Fruit fly (Drosophila melanogaster) whole organism, embryonic: ENCODE results near the gene CG15429.
A peak's percentile ranks its signal among the peaks of the same experiment; 100 is the strongest.

Experiments used
- ATbp ChIP-seq: fragments of 200-800 bp; sonication (Bioruptor generic); optimal IDR thresholded peaks from 2 replicates; lab custom pipeline; 2017; ENCODE audit warnings: missing biosample characterization, mild to moderate bottlenecking, missing genetic modification characterization, missing genetic modification reagents
- CG10147 ChIP-seq: fragments of 200-800 bp; sonication (Bioruptor generic); optimal IDR thresholded peaks from 2 replicates; lab custom pipeline; 2019; ENCODE audit warnings: missing biosample characterization, mild to moderate bottlenecking, missing genetic modification characterization, moderate library complexity
- CG11504 ChIP-seq: fragments of 200-800 bp; sonication (Bioruptor generic); optimal IDR thresholded peaks from 3 replicates; lab custom pipeline; 2019; ENCODE audit warnings: missing biosample characterization, mild to moderate bottlenecking, missing genetic modification characterization, moderate library complexity
- CG12155 ChIP-seq: fragments of 200-800 bp; sonication (Bioruptor generic); optimal IDR thresholded peaks from 3 replicates; lab custom pipeline; 2016; ENCODE audit warnings: missing biosample characterization, missing genetic modification characterization
- CG12299 ChIP-seq: fragments of 200-800 bp; sonication (Bioruptor generic); optimal IDR thresholded peaks from 2 replicates; lab custom pipeline; 2018; ENCODE audit warnings: missing biosample characterization, mild to moderate bottlenecking, missing genetic modification characterization
- CG14441 ChIP-seq: fragments of 200-800 bp; sonication (Bioruptor generic); IDR thresholded peaks from 2 replicates; pipeline ENCODE4 v1.3.6; 2022; ENCODE audit warnings: missing biosample characterization, missing genetic modification characterization
- CG14860 ChIP-seq: fragments of 200-800 bp; sonication (Bioruptor generic); IDR thresholded peaks from 3 replicates; pipeline ENCODE4 v1.3.6; 2022; ENCODE audit warnings: missing biosample characterization, missing genetic modification characterization; ENCODE audit not compliant: partially characterized antibody
- CG14965 ChIP-seq: fragments of 200-800 bp; sonication (Bioruptor generic); optimal IDR thresholded peaks from 2 replicates; lab custom pipeline; 2016; ENCODE audit warnings: missing biosample characterization, missing genetic modification characterization, borderline replicate concordance
- CG15073 ChIP-seq: fragments of 200-800 bp; sonication (Bioruptor generic); optimal IDR thresholded peaks from 2 replicates; lab custom pipeline; 2016; ENCODE audit warnings: missing biosample characterization, missing genetic modification characterization
- CG15479 ChIP-seq: fragments of 200-800 bp; sonication (Bioruptor generic); optimal IDR thresholded peaks from 3 replicates; lab custom pipeline; 2019; ENCODE audit warnings: missing biosample characterization, mild to moderate bottlenecking, missing genetic modification characterization, moderate library complexity
- CG15601 ChIP-seq: fragments of 200-800 bp; sonication (Bioruptor generic); optimal IDR thresholded peaks from 3 replicates; lab custom pipeline; 2019; ENCODE audit warnings: missing biosample characterization, mild to moderate bottlenecking, missing genetic modification characterization, moderate library complexity
- CG16863 ChIP-seq: fragments of 200-800 bp; sonication (Bioruptor generic); optimal IDR thresholded peaks from 3 replicates; lab custom pipeline; 2016; ENCODE audit warnings: missing biosample characterization, missing genetic modification characterization
- CG17359 ChIP-seq: fragments of 200-800 bp; sonication (Bioruptor generic); optimal IDR thresholded peaks from 3 replicates; lab custom pipeline; 2018; ENCODE audit warnings: missing biosample characterization, mild to moderate bottlenecking, missing genetic modification characterization, moderate library complexity
- CG18619 ChIP-seq: fragments of 200-800 bp; sonication (Bioruptor generic); optimal IDR thresholded peaks from 3 replicates; lab custom pipeline; 2017; ENCODE audit warnings: missing biosample characterization, mild to moderate bottlenecking, missing genetic modification characterization
- CG30403 ChIP-seq: fragments of 200-800 bp; sonication (Bioruptor generic); optimal IDR thresholded peaks from 3 replicates; lab custom pipeline; 2016; ENCODE audit warnings: missing biosample characterization, missing genetic modification characterization
- CG34224 ChIP-seq: fragments of 200-800 bp; sonication (Bioruptor generic); IDR thresholded peaks from 3 replicates; pipeline ENCODE4 v1.3.6; 2022; ENCODE audit warnings: missing biosample characterization, missing genetic modification characterization; ENCODE audit not compliant: partially characterized antibody
- CG3995 ChIP-seq: fragments of 200-800 bp; sonication (Bioruptor generic); optimal IDR thresholded peaks from 3 replicates; lab custom pipeline; 2016; ENCODE audit warnings: missing biosample characterization, missing genetic modification characterization
- CG43689 ChIP-seq: fragments of 200-800 bp; sonication (Bioruptor generic); IDR thresholded peaks from 2 replicates; pipeline ENCODE4 v1.3.6; 2022; ENCODE audit warnings: missing biosample characterization, missing genetic modification characterization
- CG7786 ChIP-seq: fragments of 200-800 bp; sonication (Bioruptor generic); optimal IDR thresholded peaks from 2 replicates; lab custom pipeline; 2016; ENCODE audit warnings: missing biosample characterization, missing genetic modification characterization
- CG8478 ChIP-seq: fragments of >200 bp; optimal IDR thresholded peaks from 2 replicates; lab custom pipeline; 2018
- D ChIP-seq, 2 experiments: fragments of 200-800 bp in 1 of 2; fragments of >200 bp in 1 of 2; sonication (Bioruptor generic) in 1 of 2; optimal IDR thresholded peaks; 2 replicates in 1 of 2; 3 replicates in 1 of 2; lab custom pipeline; 2017; ENCODE audit warnings: mild to moderate bottlenecking in 1 of 2, missing biosample characterization in 1 of 2, missing genetic modification characterization in 1 of 2, missing genetic modification reagents in 1 of 2
- E2f2 ChIP-seq: fragments of 200-800 bp; sonication (Bioruptor generic); IDR thresholded peaks from 2 replicates; pipeline ENCODE4 v1.3.6; 2022; ENCODE audit warnings: missing biosample characterization, missing genetic modification characterization
- Elba2 ChIP-seq: fragments of 200-800 bp; sonication (Bioruptor generic); optimal IDR thresholded peaks from 3 replicates; lab custom pipeline; 2016; ENCODE audit warnings: missing biosample characterization, missing genetic modification characterization
- Ets97D ChIP-seq: fragments of 200-800 bp; sonication (Bioruptor generic); optimal IDR thresholded peaks from 3 replicates; lab custom pipeline; 2016; ENCODE audit warnings: missing biosample characterization, missing genetic modification characterization
- Hr78 ChIP-seq, 2 experiments: fragments of 200-800 bp in 1 of 2; fragments of >200 bp in 1 of 2; sonication (Bioruptor generic) in 1 of 2; optimal IDR thresholded peaks; 2 replicates each; lab custom pipeline; 2017 to 2019; ENCODE audit warnings: missing biosample characterization in 2 of 2, missing genetic modification characterization in 2 of 2, mild to moderate bottlenecking in 1 of 2, moderate library complexity in 1 of 2
- Jarid2 ChIP-seq: fragments of 200-800 bp; sonication (Bioruptor generic); optimal IDR thresholded peaks from 3 replicates; lab custom pipeline; 2017; ENCODE audit warnings: mild to moderate bottlenecking, missing biosample characterization, missing genetic modification reagents, missing genetic modification characterization
- Max ChIP-seq: fragments of 200-800 bp; sonication (Bioruptor generic); optimal IDR thresholded peaks from 2 replicates; lab custom pipeline; 2016; ENCODE audit warnings: missing biosample characterization, mild to moderate bottlenecking, missing genetic modification characterization
- Meics ChIP-seq: fragments of 200-800 bp; sonication (Bioruptor generic); optimal IDR thresholded peaks from 2 replicates; lab custom pipeline; 2017; ENCODE audit warnings: missing biosample characterization, mild to moderate bottlenecking, missing genetic modification characterization
- Mes4 ChIP-seq: fragments of 200-800 bp; sonication (Bioruptor generic); optimal IDR thresholded peaks from 2 replicates; lab custom pipeline; 2016; ENCODE audit warnings: missing biosample characterization, missing genetic modification characterization
- Pdp1 ChIP-seq, 2 experiments: fragments of 200-800 bp; sonication (Bioruptor generic); optimal IDR thresholded peaks; 3 replicates each; lab custom pipeline; 2016; ENCODE audit warnings: missing biosample characterization in 2 of 2, missing genetic modification characterization in 2 of 2, mild to moderate bottlenecking in 1 of 2, moderate library complexity in 1 of 2
- Poxn ChIP-seq: fragments of 200-800 bp; sonication (Bioruptor generic); IDR thresholded peaks from 2 replicates; pipeline ENCODE4 v1.3.6; 2022; ENCODE audit warnings: missing biosample characterization, missing genetic modification characterization
- TFAM ChIP-seq: fragments of 200-800 bp; sonication (Bioruptor generic); optimal IDR thresholded peaks from 2 replicates; lab custom pipeline; 2017; ENCODE audit warnings: missing biosample characterization, missing genetic modification characterization, inconsistent platforms
- Taf1 ChIP-seq: fragments of 200-800 bp; sonication (Bioruptor generic); IDR thresholded peaks from 2 replicates; pipeline ENCODE4 v1.3.6; 2022; ENCODE audit warnings: missing biosample characterization, missing genetic modification characterization
- cad ChIP-seq: fragments of >200 bp; optimal IDR thresholded peaks from 2 replicates; lab custom pipeline; 2017; ENCODE audit warnings: missing biosample characterization, missing genetic modification characterization
- chif ChIP-seq, 2 experiments: fragments of 200-800 bp; sonication (Bioruptor generic); optimal IDR thresholded peaks; 3 replicates each; lab custom pipeline; 2016; ENCODE audit warnings: missing biosample characterization in 2 of 2, missing genetic modification characterization in 2 of 2
- crol ChIP-seq: fragments of 200-800 bp; sonication (Bioruptor generic); IDR thresholded peaks from 2 replicates; pipeline ENCODE4 v1.3.6; 2022; ENCODE audit warnings: missing biosample characterization, missing genetic modification characterization
- danr ChIP-seq: fragments of 200-800 bp; sonication (Bioruptor generic); IDR thresholded peaks from 2 replicates; pipeline ENCODE4 v1.3.6; 2022; ENCODE audit warnings: missing biosample characterization, missing genetic modification characterization
- gem ChIP-seq: fragments of 200-800 bp; sonication (Bioruptor generic); optimal IDR thresholded peaks from 2 replicates; lab custom pipeline; 2019; ENCODE audit warnings: missing biosample characterization, mild to moderate bottlenecking, missing genetic modification characterization, moderate library complexity
- inv ChIP-seq: fragments of 200-800 bp; sonication (Bioruptor generic); IDR thresholded peaks from 2 replicates; pipeline ENCODE4 v1.3.6; 2022; ENCODE audit warnings: missing biosample characterization, missing genetic modification characterization; ENCODE audit not compliant: partially characterized antibody
- maf-S ChIP-seq: fragments of 200-800 bp; sonication (Bioruptor generic); optimal IDR thresholded peaks from 2 replicates; lab custom pipeline; 2016; ENCODE audit warnings: missing biosample characterization, missing genetic modification characterization
- mam ChIP-seq: fragments of 200-800 bp; sonication (Bioruptor generic); optimal IDR thresholded peaks from 3 replicates; lab custom pipeline; 2016; ENCODE audit warnings: missing biosample characterization, missing genetic modification characterization
- mirr ChIP-seq: fragments of 200-800 bp; sonication (Bioruptor generic); optimal IDR thresholded peaks from 3 replicates; lab custom pipeline; 2018; ENCODE audit warnings: missing biosample characterization, mild to moderate bottlenecking, missing genetic modification characterization
- p53 ChIP-seq: fragments of 200-800 bp; sonication (Bioruptor generic); optimal IDR thresholded peaks from 2 replicates; lab custom pipeline; 2016; ENCODE audit warnings: missing biosample characterization, missing genetic modification characterization
- peb ChIP-seq: fragments of 200-800 bp; sonication (Bioruptor generic); IDR thresholded peaks from 2 replicates; pipeline ENCODE4 v1.3.6; 2022; ENCODE audit warnings: missing biosample characterization, missing genetic modification characterization
- pnt ChIP-seq: fragments of 200-800 bp; sonication (Bioruptor generic); optimal IDR thresholded peaks from 3 replicates; lab custom pipeline; 2016; ENCODE audit warnings: missing biosample characterization, missing genetic modification characterization
- tap ChIP-seq: fragments of 200-800 bp; optimal IDR thresholded peaks from 3 replicates; lab custom pipeline; 2019; ENCODE audit warnings: missing biosample characterization, mild to moderate bottlenecking, missing genetic modification characterization, moderate library complexity
- vnd ChIP-seq: fragments of 200-800 bp; sonication (Bioruptor generic); IDR thresholded peaks from 3 replicates; pipeline ENCODE4 v1.3.6; 2022; ENCODE audit warnings: missing biosample characterization, missing genetic modification characterization; ENCODE audit not compliant: partially characterized antibody
- wdn ChIP-seq: fragments of 200-800 bp; sonication (Bioruptor generic); IDR thresholded peaks from 2 replicates; pipeline ENCODE4 v1.3.6; 2022; ENCODE audit warnings: missing biosample characterization, missing genetic modification characterization
- wek ChIP-seq: fragments of 200-800 bp; sonication (Bioruptor generic); optimal IDR thresholded peaks from 3 replicates; lab custom pipeline; 2018; ENCODE audit warnings: missing biosample characterization, mild to moderate bottlenecking, missing genetic modification characterization, moderate library complexity
- yki ChIP-seq: fragments of >200 bp; optimal IDR thresholded peaks from 3 replicates; lab custom pipeline; 2018

CG15429 gene

dm6 chr2L:4368553-4369268, 15.9 kb downstream of the CG15429 start (continued):
- TF ChIP-seq CG15601 (no peak), wek (GFP tag; lab: Kevin White, UChicago) (no peak), CG14441 (no peak), D (optimal IDR thresholded peaks at IDR 0.05; lab: Kevin White, UChicago) (peak; percentile 87), D (GFP tag; optimal IDR thresholded peaks at IDR 0.05; lab: Kevin White, UChicago) (peak; percentile 4), Poxn (no peak), CG12155 (GFP tag; lab: Kevin White, UChicago) (no peak), CG16863 (GFP tag; lab: Kevin White, UChicago) (no peak), Meics (GFP tag; lab: Kevin White, UChicago) (no peak), inv (GFP tag; lab: Robert Waterston, UW) (no peak), Taf1 (GFP tag; lab: Robert Waterston, UW) (no peak), pnt (GFP tag; lab: Kevin White, UChicago) (no peak), CG14965 (GFP tag; lab: Kevin White, UChicago) (no peak), CG3995 (GFP tag; lab: Kevin White, UChicago) (no peak), peb (GFP tag; lab: Robert Waterston, UW) (no peak), Pdp1 (GFP tag; optimal IDR thresholded peaks at IDR 0.05; lab: Kevin White, UChicago) (no peak), E2f2 (GFP tag; lab: Robert Waterston, UW) (no peak), Max (GFP tag; lab: Kevin White, UChicago) (no peak), Jarid2 (GFP tag; lab: Kevin White, UChicago) (no peak), CG30403 (GFP tag; lab: Kevin White, UChicago) (no peak), TFAM (GFP tag; lab: Kevin White, UChicago) (no peak), CG15479 (GFP tag; lab: Kevin White, UChicago) (peak; percentile 99), ATbp (no peak), CG7786 (GFP tag; lab: Kevin White, UChicago) (no peak), danr (GFP tag; lab: Robert Waterston, UW) (no peak), crol (GFP tag; lab: Robert Waterston, UW) (no peak), vnd (GFP tag; lab: Robert Waterston, UW) (no peak), CG34224 (no peak), tap (no peak), Mes4 (no peak), mirr (GFP tag; lab: Kevin White, UChicago) (no peak), maf-S (no peak), p53 (GFP tag; lab: Kevin White, UChicago) (no peak), CG8478 (no peak), CG14860 (GFP tag; lab: Robert Waterston, UW) (no peak), CG18619 (GFP tag; lab: Kevin White, UChicago) (no peak), wdn (GFP tag; lab: Robert Waterston, UW) (no peak), gem (tag; lab: Kevin White, UChicago) (no peak), CG11504 (tag; lab: Kevin White, UChicago) (no peak), CG17359 (tag; lab: Kevin White, UChicago) (no peak), cad (GFP tag; lab: Kevin White, UChicago) (peak; percentile 95), Elba2 (GFP tag; lab: Kevin White, UChicago) (no peak), CG10147 (no peak), Ets97D (GFP tag; lab: Kevin White, UChicago) (no peak), CG15073 (GFP tag; lab: Kevin White, UChicago) (no peak), CG12299 (tag; lab: Kevin White, UChicago) (no peak), yki (lab: Kevin White, UChicago) (no peak), chif (GFP tag; optimal IDR thresholded peaks at IDR 0.05; lab: Kevin White, UChicago) (no peak), mam (GFP tag; lab: Kevin White, UChicago) (no peak), Hr78 (GFP tag; optimal IDR thresholded peaks at IDR 0.05; lab: Kevin White, UChicago) (peak in 1 of 2 experiments; percentile 29), CG43689 (GFP tag; lab: Robert Waterston, UW) (no peak)
